Worm (Caenorhabditis elegans) whole organism, midembryonic: Measurements from ENCODE around the gene srh-16.

Experiments
- cog-1 ChIP-seq: sonication (generic microtip); optimal IDR thresholded peaks from 2 replicates; lab custom pipeline; 2016; ENCODE audit warnings: missing genetic modification characterization, missing compliant biosample characterization
- flt-1 ChIP-seq: fragments of 200-800 bp; sonication (Bioruptor generic); IDR thresholded peaks from 2 replicates; pipeline ENCODE4 v1.3.6; 2022; ENCODE audit warnings: missing genetic modification characterization, missing compliant biosample characterization
- ref-1 ChIP-seq: fragments of 200-800 bp; sonication (Bioruptor generic); conservative IDR thresholded peaks from 2 replicates; pipeline ENCODE4 v1.3.6; 2022; ENCODE audit warnings: missing genetic modification reagents, missing genetic modification characterization, missing compliant biosample characterization
- tab-1 ChIP-seq: fragments of 200-800 bp; sonication (Bioruptor generic); IDR thresholded peaks from 2 replicates; pipeline ENCODE4 v1.3.6; 2022; ENCODE audit warnings: missing genetic modification characterization, missing compliant biosample characterization
- ztf-29 ChIP-seq: fragments of 200-800 bp; sonication (Bioruptor generic); IDR thresholded peaks from 2 replicates; pipeline ENCODE4 v1.3.6; 2022; ENCODE audit warnings: missing genetic modification reagents, missing genetic modification characterization, missing compliant biosample characterization

DNA sequence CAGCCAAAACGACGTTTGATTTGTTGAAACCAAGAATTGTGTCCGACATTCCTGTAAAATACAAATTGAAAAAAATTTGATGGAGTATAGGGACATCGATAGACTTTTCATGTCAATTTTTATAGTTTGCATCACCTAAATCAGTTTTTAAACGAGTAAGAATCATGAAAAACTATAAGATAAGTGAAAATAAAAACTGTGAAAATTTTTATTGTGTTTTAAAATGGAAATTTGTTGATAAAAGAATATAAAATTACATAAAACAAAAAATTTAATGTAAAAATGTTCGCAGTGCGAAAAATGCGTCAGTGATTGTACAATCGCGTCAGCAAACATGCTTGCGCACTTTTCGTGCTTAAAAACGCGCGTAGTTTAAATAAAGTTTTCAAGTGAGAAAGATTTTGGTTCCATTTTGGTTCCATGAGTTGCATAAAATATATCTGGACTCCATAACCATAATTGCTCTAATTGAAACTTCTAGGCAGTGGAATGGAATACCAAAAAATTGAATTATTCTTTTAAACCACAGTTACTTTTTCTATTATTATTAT lies 51.8 kb downstream of the srh-16 start, which contains the start of gene tomm-20:
- TF ChIP-seq flt-1 (GFP tag; lab: Robert Waterston, UW) (peak; percentile 87), tab-1 (no peak), cog-1 (tag; lab: Kevin White, UChicago) (peak; percentile 83), ztf-29 (GFP tag; lab: Robert Waterston, UW) (no peak), ref-1 (no peak)
